Fruit fly (Drosophila melanogaster): ENCODE measurements around the gene MED18.

DNA sequence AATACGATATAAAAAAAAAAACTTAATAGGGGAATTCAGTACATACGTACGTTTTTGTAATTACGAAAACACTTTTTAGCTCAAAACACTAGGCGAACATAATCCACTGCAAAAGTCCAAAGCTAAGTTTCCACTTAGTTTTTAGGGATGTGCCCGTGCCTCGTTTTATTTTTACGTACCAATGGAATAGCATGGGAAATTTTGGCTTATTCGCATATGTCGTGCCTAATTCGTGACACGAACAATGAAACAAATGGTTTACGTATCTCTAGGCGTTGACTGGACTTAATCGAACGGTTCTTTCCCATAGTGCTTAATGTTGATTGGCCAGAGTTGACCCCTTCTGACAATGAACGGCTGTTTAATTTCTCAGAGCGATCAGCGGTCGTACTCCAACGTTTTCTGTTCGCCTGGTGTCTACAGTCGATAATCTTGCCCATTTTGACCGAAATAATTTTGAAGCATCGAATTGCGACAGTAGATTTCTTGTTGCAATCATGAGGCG, 13.9 kb downstream of the MED18 start, which contains the start of gene CG14818:
- TF ChIP-seq Mnt (GFP tag; optimal IDR thresholded peaks at IDR 0.05) (peak; percentile 66), toe (GFP tag; optimal IDR thresholded peaks at IDR 0.05) (no peak), CG14711 (tag; optimal IDR thresholded peaks at IDR 0.05) (peak; percentile 47), CG1620 (GFP tag; optimal IDR thresholded peaks at IDR 0.05) (peak; percentile 78), Crg-1 (GFP tag; optimal IDR thresholded peaks at IDR 0.05) (no peak), bab1 (GFP tag; optimal IDR thresholded peaks at IDR 0.05) (peak; percentile 85), tj (GFP tag; optimal IDR thresholded peaks at IDR 0.05) (peak; percentile 53), CG5204 (GFP tag; optimal IDR thresholded peaks at IDR 0.05) (no peak)
